Worm (Caenorhabditis elegans): ENCODE measurements around the gene toca-1.

Gene toca-1

DNA sequence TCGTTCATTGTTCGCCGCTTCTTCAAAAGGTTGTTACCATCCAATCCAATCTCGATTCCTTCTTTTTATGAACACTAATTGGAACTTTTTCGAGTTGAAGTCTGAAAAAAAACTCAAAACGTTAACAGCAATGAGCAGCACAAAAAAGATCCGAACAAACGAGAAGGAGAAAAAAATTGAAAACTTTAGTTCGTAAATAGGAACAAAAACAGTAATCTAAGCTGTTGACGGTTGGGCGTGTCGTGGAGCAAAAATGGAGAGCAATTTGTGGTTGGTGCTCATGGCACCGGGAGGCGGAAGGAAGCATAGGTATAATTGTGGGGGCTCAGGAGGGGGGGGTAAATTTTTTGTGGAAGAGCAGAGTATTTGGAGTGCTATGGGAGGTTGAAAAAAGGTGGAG is at the start of gene toca-1:
Gene toca-1, minus strand, starts transcription at position 101 of the 400 bp plus-strand sequence.
- TF ChIP-seq mec-3 (tag; optimal IDR thresholded peaks at IDR 0.05; ENCODE audit: borderline replicate concordance) (no peak), gmeb-2 (tag; optimal IDR thresholded peaks at IDR 0.05) (no peak), fax-1 (tag; optimal IDR thresholded peaks at IDR 0.05) (no peak), nfya-1 (tag; optimal IDR thresholded peaks at IDR 0.05) (no peak), ceh-48 (tag; optimal IDR thresholded peaks at IDR 0.05) (no peak), ceh-31 (tag; optimal IDR thresholded peaks at IDR 0.05) (no peak), zip-5 (tag; optimal IDR thresholded peaks at IDR 0.05) (no peak), ahr-1 (tag; optimal IDR thresholded peaks at IDR 0.05) (no peak), hlh-8 (tag; optimal IDR thresholded peaks at IDR 0.05) (no peak), K02D7.2 (tag; optimal IDR thresholded peaks at IDR 0.05) (no peak), sox-2 (GFP tag; IDR thresholded peaks at IDR 0.05) (no peak), sdc-2 (tag; optimal IDR thresholded peaks at IDR 0.05) (no peak), odd-2 (tag; optimal IDR thresholded peaks at IDR 0.05) (no peak), pax-1 (tag; optimal IDR thresholded peaks at IDR 0.05) (no peak)

DNA sequence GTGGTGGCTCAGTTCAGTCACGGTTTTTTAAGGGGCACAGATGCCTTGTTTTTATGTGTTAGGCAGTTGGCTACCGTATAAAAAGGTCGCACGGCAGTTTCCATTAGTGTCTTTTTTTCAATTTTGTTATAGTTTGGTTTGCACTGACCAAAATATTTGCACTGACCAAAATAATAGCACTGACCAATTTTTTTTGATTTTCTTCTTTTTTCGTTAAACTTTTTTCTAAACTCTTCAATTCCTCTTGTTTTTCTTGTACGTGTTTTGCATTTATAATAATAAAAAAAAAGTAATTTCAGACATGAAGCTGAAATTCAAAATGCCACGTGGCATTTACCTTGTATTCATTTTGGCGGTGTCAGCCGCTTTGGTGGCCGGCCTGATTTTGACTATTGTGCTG is 47.1 kb upstream of the toca-1 start, which contains the start of gene H02F09.3:
Gene H02F09.3, plus strand, starts transcription at position 301 of the 400 bp plus-strand sequence.
- TF ChIP-seq pha-2 (tag; optimal IDR thresholded peaks at IDR 0.05) (no peak), elt-2 (tag; optimal IDR thresholded peaks at IDR 0.05) (no peak), tbx-2 (tag; optimal IDR thresholded peaks at IDR 0.05) (no peak), F13H6.1 (tag; optimal IDR thresholded peaks at IDR 0.05) (no peak), C08G9.2 (tag; optimal IDR thresholded peaks at IDR 0.05) (no peak), eyg-1 (tag; optimal IDR thresholded peaks at IDR 0.05) (no peak), nhr-232 (tag; optimal IDR thresholded peaks at IDR 0.05) (no peak), nfya-1 (tag; optimal IDR thresholded peaks at IDR 0.05) (no peak)

DNA sequence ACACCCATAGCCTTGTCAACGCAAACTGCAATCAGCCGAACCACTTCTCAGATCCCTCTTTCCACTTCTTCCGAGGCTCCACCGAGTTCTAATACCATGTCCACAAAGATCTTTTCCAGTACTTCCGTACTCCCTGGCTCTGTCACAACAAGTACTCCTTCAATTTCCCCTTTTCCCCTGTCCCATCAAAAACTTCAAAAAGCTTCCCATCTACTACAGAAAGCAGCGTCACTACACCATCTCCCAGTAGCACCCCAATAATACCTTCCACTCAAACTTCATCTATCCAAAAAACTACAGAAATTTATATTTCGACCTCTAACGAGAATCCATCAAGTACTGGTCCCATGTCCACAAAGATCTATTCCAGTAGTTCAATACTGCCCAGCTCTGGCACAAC is 35.6 kb upstream of the toca-1 start:
- no peak for TF ChIP-seq T23F11.4 (GFP tag; optimal IDR thresholded peaks at IDR 0.05)
- no peak for TF ChIP-seq pag-3 (tag; optimal IDR thresholded peaks at IDR 0.05; ENCODE audit: borderline replicate concordance)
- TF ChIP-seq ceh-45 (GFP tag; IDR thresholded peaks at IDR 0.05), result no peak
- TF ChIP-seq hlh-6 (tag; optimal IDR thresholded peaks at IDR 0.05), result no peak
- TF ChIP-seq hlh-15 (tag; optimal IDR thresholded peaks at IDR 0.05), result no peak
- no peak for TF ChIP-seq fkh-10 (GFP tag; optimal IDR thresholded peaks at IDR 0.05)
- no peak for TF ChIP-seq che-1 (tag; optimal IDR thresholded peaks at IDR 0.05)
- no peak for TF ChIP-seq nhr-11 (tag; optimal IDR thresholded peaks at IDR 0.05)
- TF ChIP-seq pros-1 (tag; optimal IDR thresholded peaks at IDR 0.05), result no peak
- no peak for TF ChIP-seq fax-1 (tag; optimal IDR thresholded peaks at IDR 0.05)
- no peak for TF ChIP-seq ceh-14 (tag; optimal IDR thresholded peaks at IDR 0.05)

DNA sequence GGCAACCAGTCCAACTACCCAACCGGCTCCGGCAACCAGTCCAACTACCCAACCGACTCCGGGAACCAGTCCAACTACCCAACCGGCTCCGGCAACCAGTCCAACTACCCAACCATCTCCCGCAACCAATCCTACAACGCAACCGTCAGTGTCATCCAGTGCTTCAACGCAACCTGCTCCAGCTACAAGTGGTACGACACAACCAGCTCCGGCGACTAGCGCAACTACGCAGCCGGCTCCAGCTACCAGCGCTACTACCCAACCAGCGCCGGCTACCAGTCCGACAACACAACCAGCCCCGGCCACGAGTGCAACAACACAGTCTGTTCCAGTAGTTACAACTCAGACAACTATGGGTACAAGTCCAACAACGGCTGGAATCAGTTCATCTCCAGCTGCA is 27.8 kb upstream of the toca-1 start:
- TF ChIP-seq nfya-1 (tag; optimal IDR thresholded peaks at IDR 0.05) (no peak), unc-3 (GFP tag; conservative IDR thresholded peaks at IDR 0.05) (no peak), unc-3 (tag; optimal IDR thresholded peaks at IDR 0.05) (no peak)

DNA sequence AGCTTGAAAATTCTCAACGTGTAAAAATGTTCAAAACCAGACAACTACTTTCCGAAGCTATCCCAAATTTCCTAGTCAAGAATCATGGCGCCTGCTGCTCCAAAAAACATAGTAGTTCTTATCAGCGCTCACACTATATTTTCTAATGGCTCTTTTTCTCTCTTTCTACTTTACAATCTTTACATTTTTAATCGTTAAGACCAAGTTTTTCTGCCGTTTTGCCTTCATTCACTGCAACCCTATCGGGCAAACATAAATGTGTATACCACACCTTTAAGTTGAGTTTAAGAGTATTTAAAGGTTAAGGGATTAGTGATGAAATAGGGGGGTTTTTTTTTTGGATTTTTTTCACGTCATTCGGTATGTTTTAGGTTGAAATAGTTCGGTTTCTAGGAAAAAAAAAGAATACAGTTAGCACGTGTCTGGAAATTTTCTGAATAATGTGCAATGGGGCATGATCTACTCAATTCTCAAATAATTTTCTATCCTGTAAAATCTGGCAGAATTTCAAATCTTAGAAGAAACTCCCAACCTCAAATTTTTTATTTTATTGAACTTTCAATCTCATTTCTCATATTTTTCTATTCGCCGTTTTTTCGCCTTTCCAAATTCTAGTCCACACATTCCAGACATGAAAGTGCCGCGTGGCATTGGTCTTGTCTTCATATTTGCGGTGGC is 25.7 kb upstream of the toca-1 start, which contains the start of gene K06A9.1:
Gene K06A9.1, plus strand, starts transcription at position 628 of the 678 bp plus-strand sequence.
- TF ChIP-seq ceh-9 (tag; optimal IDR thresholded peaks at IDR 0.05), result no peak
- no peak for TF ChIP-seq che-1 (tag; optimal IDR thresholded peaks at IDR 0.05)
- TF ChIP-seq elt-4 (tag; optimal IDR thresholded peaks at IDR 0.05), result no peak
- no peak for TF ChIP-seq dmd-4 (tag; optimal IDR thresholded peaks at IDR 0.05; ENCODE audit: borderline replicate concordance)
- TF ChIP-seq ceh-24 (tag; optimal IDR thresholded peaks at IDR 0.05), result no peak
- TF ChIP-seq pha-2 (tag; optimal IDR thresholded peaks at IDR 0.05), result no peak
- no peak for TF ChIP-seq T23F11.4 (GFP tag; optimal IDR thresholded peaks at IDR 0.05)
- TF ChIP-seq C08G9.2 (tag; optimal IDR thresholded peaks at IDR 0.05), result no peak
- TF ChIP-seq ceh-18 (tag; optimal IDR thresholded peaks at IDR 0.05), result no peak
- TF ChIP-seq ama-1 (optimal IDR thresholded peaks at IDR 0.05), result no peak
- no peak for TF ChIP-seq odd-2 (tag; optimal IDR thresholded peaks at IDR 0.05)
- TF ChIP-seq pag-3 (tag; optimal IDR thresholded peaks at IDR 0.05; ENCODE audit: borderline replicate concordance), result no peak
- no peak for TF ChIP-seq nhr-11 (tag; optimal IDR thresholded peaks at IDR 0.05)
- TF ChIP-seq sox-4 (tag; optimal IDR thresholded peaks at IDR 0.05), result no peak

Measured in whole organism, late embryonic.